Fruit fly (Drosophila melanogaster): Measurements from ENCODE around the gene CG11374.

DNA sequence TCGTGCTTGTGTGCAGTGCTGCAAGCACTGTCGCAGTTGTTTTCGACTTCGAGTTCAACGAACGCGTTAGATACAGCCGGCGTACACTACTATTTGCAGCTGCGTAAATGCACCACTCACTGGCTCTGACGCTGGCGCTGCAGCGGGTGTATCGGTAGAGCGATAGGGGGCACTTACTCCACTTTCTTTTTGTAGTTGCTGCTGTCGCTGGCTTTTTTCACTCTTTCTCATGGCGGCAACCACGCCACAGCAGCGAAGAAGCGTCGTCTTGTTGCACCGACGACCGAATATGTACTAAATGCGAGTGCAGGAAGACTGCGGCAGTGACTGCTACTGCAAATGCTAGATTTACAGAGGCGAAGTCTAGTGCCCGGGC is 45.3 kb downstream of the CG11374 start, which contains the start of gene CG4822:
- TF ChIP-seq kay (GFP tag; ENCODE audit: borderline replicate concordance) (no peak), CG12768 (GFP tag; optimal IDR thresholded peaks at IDR 0.05) (no peak), Mnt (GFP tag; optimal IDR thresholded peaks at IDR 0.05) (no peak), CG5204 (GFP tag; optimal IDR thresholded peaks at IDR 0.05) (no peak), CG7101 (tag; optimal IDR thresholded peaks at IDR 0.05) (no peak), tj (GFP tag; optimal IDR thresholded peaks at IDR 0.05) (no peak), Clk (GFP tag; optimal IDR thresholded peaks at IDR 0.05) (no peak)
